Fruit fly (Drosophila melanogaster) whole organism, prepupa: ENCODE results near the gene CG18599.

Experiments used
- CG10669 ChIP-seq: fragments of 200-800 bp; sonication (Bioruptor generic); optimal IDR thresholded peaks from 3 replicates; lab custom pipeline; 2018; ENCODE audit warnings: missing biosample characterization, mild to moderate bottlenecking, missing genetic modification characterization, moderate library complexity
- CG16779 ChIP-seq: fragments of 200-800 bp; sonication (Bioruptor generic); optimal IDR thresholded peaks from 3 replicates; lab custom pipeline; 2017; ENCODE audit warnings: missing biosample characterization, mild to moderate bottlenecking, missing genetic modification characterization
- CG8119 ChIP-seq: fragments of 200-800 bp; sonication (Bioruptor generic); IDR thresholded peaks from 3 replicates; pipeline ENCODE4 v1.3.6; 2022; ENCODE audit warnings: missing biosample characterization, missing genetic modification characterization
- CG8319 ChIP-seq: fragments of 200-800 bp; sonication (Bioruptor generic); optimal IDR thresholded peaks from 3 replicates; lab custom pipeline; 2016; ENCODE audit warnings: missing biosample characterization, missing genetic modification characterization
- Gug ChIP-seq: fragments of 200-800 bp; sonication (Bioruptor generic); IDR thresholded peaks from 2 replicates; pipeline ENCODE4 v1.3.6; 2022; ENCODE audit warnings: missing biosample characterization, missing genetic modification characterization
- Lpt ChIP-seq: fragments of 200-800 bp; sonication (Bioruptor generic); optimal IDR thresholded peaks from 3 replicates; lab custom pipeline; 2016; ENCODE audit warnings: missing biosample characterization, missing genetic modification characterization
- Smox ChIP-seq: fragments of 200-800 bp; sonication (Bioruptor generic); optimal IDR thresholded peaks from 3 replicates; lab custom pipeline; 2016; ENCODE audit warnings: missing biosample characterization, missing genetic modification characterization
- Sox102F ChIP-seq: fragments of 200-800 bp; sonication (Bioruptor generic); optimal IDR thresholded peaks from 2 replicates; lab custom pipeline; 2016; ENCODE audit warnings: missing biosample characterization, mild to moderate bottlenecking, missing genetic modification characterization
- Sox15 ChIP-seq: fragments of 200-800 bp; sonication (Bioruptor generic); optimal IDR thresholded peaks from 3 replicates; lab custom pipeline; 2016; ENCODE audit warnings: missing biosample characterization, missing genetic modification characterization
- acj6 ChIP-seq: fragments of 200-800 bp; sonication (Bioruptor generic); optimal IDR thresholded peaks from 3 replicates; lab custom pipeline; 2016; ENCODE audit warnings: missing biosample characterization, missing genetic modification characterization
- dac ChIP-seq: fragments of 200-800 bp; sonication (Bioruptor generic); optimal IDR thresholded peaks from 2 replicates; lab custom pipeline; 2017; ENCODE audit warnings: missing biosample characterization, mild to moderate bottlenecking, missing genetic modification characterization
- fd59A ChIP-seq: fragments of 200-800 bp; sonication (Bioruptor generic); optimal IDR thresholded peaks from 2 replicates; lab custom pipeline; 2017; ENCODE audit warnings: missing biosample characterization, mild to moderate bottlenecking, missing genetic modification characterization, missing genetic modification reagents
- lz ChIP-seq: fragments of 200-800 bp; sonication (Bioruptor generic); optimal IDR thresholded peaks from 3 replicates; lab custom pipeline; 2016; ENCODE audit warnings: missing biosample characterization, missing genetic modification characterization

DNA sequence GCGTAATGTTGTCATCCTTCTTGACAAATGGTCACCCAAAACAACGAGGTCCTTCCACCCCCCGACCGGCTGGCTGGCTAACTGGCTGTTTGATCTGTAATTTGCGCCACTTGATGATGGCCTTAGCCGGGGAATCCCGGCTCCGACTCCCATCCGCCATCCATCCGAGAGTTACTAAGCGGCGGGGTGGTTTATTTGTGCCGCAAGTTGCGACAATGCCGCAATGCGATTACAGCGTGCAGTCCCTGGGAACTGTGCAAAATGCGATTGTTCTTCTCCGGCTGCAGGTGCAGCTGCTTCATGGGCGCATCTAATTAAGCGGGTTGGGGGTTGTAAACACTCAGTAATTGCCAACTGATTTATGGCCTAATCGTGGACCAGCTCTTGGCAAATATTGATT, 7.6 kb upstream of the CG18599 start:
- no peak for TF ChIP-seq CG10669 (GFP tag; lab: Kevin White, UChicago)
- TF ChIP-seq acj6: no peak
- no peak for TF ChIP-seq CG8319 (GFP tag; lab: Kevin White, UChicago)
- no peak for TF ChIP-seq CG8119 (GFP tag; lab: Robert Waterston, UW)
- TF ChIP-seq Sox102F (GFP tag; lab: Kevin White, UChicago): no peak
- TF ChIP-seq CG16779: no peak
- TF ChIP-seq Lpt: no peak
- TF ChIP-seq Gug (GFP tag; lab: Robert Waterston, UW): no peak
- TF ChIP-seq dac (GFP tag; lab: Kevin White, UChicago): no peak
- no peak for TF ChIP-seq Smox
- no peak for TF ChIP-seq lz (GFP tag; lab: Kevin White, UChicago)
- no peak for TF ChIP-seq fd59A
- TF ChIP-seq Sox15 (GFP tag; lab: Kevin White, UChicago): no peak
